Fruit fly (Drosophila melanogaster): ENCODE data around the gene Mst98Cb.

DNA sequence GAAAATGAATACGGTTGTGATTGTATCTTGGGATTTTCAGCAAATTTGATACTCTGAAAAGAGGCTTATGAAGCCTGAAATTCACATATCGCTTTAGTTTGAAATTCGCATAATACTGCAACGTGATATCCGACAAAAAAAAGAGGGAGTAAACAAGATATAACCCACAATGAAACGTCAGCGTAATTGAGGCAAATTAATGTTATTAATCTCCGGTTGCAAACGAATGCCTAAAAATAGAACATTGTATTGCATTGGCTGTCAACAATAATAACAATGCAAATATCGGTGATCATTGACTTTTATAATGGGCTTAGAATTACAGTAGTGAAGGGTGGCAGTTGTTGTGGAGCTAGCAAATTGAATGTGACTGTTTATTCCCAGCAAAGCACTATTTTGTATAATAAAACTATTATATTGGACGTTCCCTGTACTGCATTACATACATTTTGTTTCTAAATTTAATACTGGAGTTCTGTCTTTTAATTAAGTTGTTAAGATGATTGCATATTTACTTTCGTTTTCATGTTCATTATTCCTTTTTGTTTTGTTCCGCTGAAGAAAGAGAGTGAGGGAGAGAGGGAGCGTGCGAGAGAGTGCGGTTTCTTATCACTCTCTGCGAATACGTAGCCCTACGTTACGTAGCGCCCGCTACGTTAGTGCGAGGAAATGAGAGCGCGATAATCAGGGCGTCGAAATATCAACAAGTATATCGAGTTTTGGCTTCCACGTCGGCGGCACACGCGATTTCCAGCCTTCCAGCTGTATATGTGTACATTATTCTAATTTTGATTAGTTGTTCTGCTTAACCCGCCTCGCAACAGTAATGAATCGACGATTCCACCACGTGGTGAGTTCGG lies 37.9 kb downstream of the Mst98Cb start:
- TF ChIP-seq toe (GFP tag; optimal IDR thresholded peaks at IDR 0.05) (no peak), tj (GFP tag; optimal IDR thresholded peaks at IDR 0.05) (peak; percentile 91), CG33017 (tag; optimal IDR thresholded peaks at IDR 0.05) (no peak), CG14711 (tag; optimal IDR thresholded peaks at IDR 0.05) (no peak), cic (GFP tag; optimal IDR thresholded peaks at IDR 0.05) (peak; percentile 40), CG11617 (GFP tag; optimal IDR thresholded peaks at IDR 0.05) (no peak), CG5204 (GFP tag; optimal IDR thresholded peaks at IDR 0.05) (no peak), CG1620 (GFP tag; optimal IDR thresholded peaks at IDR 0.05) (no peak), pad (GFP tag; optimal IDR thresholded peaks at IDR 0.05) (no peak), CG12768 (GFP tag; optimal IDR thresholded peaks at IDR 0.05) (no peak), Hr96 (GFP tag; optimal IDR thresholded peaks at IDR 0.05) (no peak)
